Fruit fly (Drosophila melanogaster): Measurements from ENCODE around the gene Aef1.

DNA sequence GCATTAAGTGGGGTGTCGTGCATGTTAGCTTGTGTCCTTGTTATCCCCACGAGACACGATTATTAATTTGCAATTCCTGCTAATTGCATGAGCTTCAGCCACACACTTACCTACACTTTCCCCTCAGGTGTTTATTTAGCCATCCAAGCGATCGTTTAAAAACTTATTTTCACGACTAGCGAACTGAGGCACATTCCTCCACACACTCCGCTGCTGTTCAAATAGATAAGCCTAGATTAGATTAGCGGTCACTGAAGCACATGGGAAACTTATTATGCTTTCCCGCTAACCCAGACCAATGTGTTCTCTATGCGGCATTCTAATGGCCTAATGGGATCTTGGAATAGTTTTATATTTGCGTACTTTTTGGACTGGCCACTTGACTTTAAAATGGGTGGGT, 46.3 kb upstream of the Aef1 start:
- no peak for TF ChIP-seq CG8478 (optimal IDR thresholded peaks at IDR 0.05)
- no peak for TF ChIP-seq CTCF (optimal IDR thresholded peaks at IDR 0.05)
